Fruit fly (Drosophila melanogaster) Kc167 (cell line): ENCODE results near the gene CG14855.

Source experiments
- Myc ChIP-seq: fragments of >200 bp; optimal IDR thresholded peaks from 2 replicates; lab custom pipeline; 2017; ENCODE audit warnings: missing external identifiers
- Sin3A ChIP-seq: fragments of >200 bp; optimal IDR thresholded peaks from 2 replicates; lab custom pipeline; 2018; ENCODE audit warnings: missing external identifiers
- h ChIP-seq: fragments of >200 bp; optimal IDR thresholded peaks from 3 replicates; lab custom pipeline; 2018; ENCODE audit warnings: missing external identifiers
- insv ChIP-seq: fragments of >200 bp; optimal IDR thresholded peaks from 3 replicates; lab custom pipeline; 2018; ENCODE audit warnings: missing external identifiers
- psq ChIP-seq: fragments of >200 bp; optimal IDR thresholded peaks from 2 replicates; lab custom pipeline; 2017; ENCODE audit warnings: missing external identifiers
- ttk ChIP-seq: sonication (Bioruptor generic); optimal IDR thresholded peaks from 2 replicates; lab custom pipeline; 2017; ENCODE audit warnings: missing external identifiers

dm6 chr3R:14822954-14823353 lies 26.8 kb downstream of the CG14855 start:
- TF ChIP-seq insv (lab: Kevin White, UChicago) (no peak), psq (no peak), h (lab: Kevin White, UChicago) (no peak), Myc (lab: Kevin White, UChicago) (no peak), Sin3A (lab: Kevin White, UChicago) (no peak), ttk (no peak)
